Worm (Caenorhabditis elegans): Measurements from ENCODE around the gene tric-1B.1.

- TF ChIP-seq elt-1 (tag; optimal IDR thresholded peaks at IDR 0.05) (no peak), ama-1 (optimal IDR thresholded peaks at IDR 0.05) (no peak), R02D3.7 (tag; optimal IDR thresholded peaks at IDR 0.05) (no peak), elt-3 (tag; optimal IDR thresholded peaks at IDR 0.05) (no peak), fkh-10 (GFP tag; optimal IDR thresholded peaks at IDR 0.05) (no peak)
Measured at ce11 chrII:12301233-12301632, 35.2 kb upstream of the tric-1B.1 start.

All from whole organism, L3 larva.